Worm (Caenorhabditis elegans) whole organism, young adult: Measurements from ENCODE around the gene Y71H2B.8.
A peak's percentile ranks its signal among the peaks of the same experiment; 100 is the strongest.

Source experiments
- ama-1 ChIP-seq, 3 experiments: fragments of 150-350 bp in 1 of 3; sonication (generic microtip) in 2 of 3; optimal IDR thresholded peaks; 2 replicates each; lab custom pipeline; 2014 to 2018; ENCODE audit warnings: missing biosample characterization in 2 of 3, missing genetic modification characterization in 2 of 3, missing genetic modification reagents in 2 of 3
- egl-44 ChIP-seq: fragments of 200-800 bp; sonication (Bioruptor generic); IDR thresholded peaks from 2 replicates; pipeline ENCODE4 v1.3.6; 2022; ENCODE audit warnings: missing genetic modification reagents, missing genetic modification characterization, missing compliant biosample characterization
- sea-2 ChIP-seq: fragments of 200-800 bp; sonication (Bioruptor generic); IDR thresholded peaks from 2 replicates; pipeline ENCODE4 v1.3.6; 2022; ENCODE audit warnings: missing genetic modification characterization, missing compliant biosample characterization
- snpc-4 ChIP-seq, 5 experiments: fragments of 150-350 bp in 1 of 5; sonication (generic microtip) in 4 of 5; optimal IDR thresholded peaks; 2 replicates each; lab custom pipeline; 2014 to 2018; ENCODE audit warnings: missing genetic modification characterization in 5 of 5, missing biosample characterization in 3 of 5, antibody characterized with exemption in 2 of 5, mild to moderate bottlenecking in 2 of 5, missing compliant biosample characterization in 2 of 5, missing genotype in 2 of 5, moderate library complexity in 2 of 5, missing genetic modification reagents in 1 of 5

DNA sequence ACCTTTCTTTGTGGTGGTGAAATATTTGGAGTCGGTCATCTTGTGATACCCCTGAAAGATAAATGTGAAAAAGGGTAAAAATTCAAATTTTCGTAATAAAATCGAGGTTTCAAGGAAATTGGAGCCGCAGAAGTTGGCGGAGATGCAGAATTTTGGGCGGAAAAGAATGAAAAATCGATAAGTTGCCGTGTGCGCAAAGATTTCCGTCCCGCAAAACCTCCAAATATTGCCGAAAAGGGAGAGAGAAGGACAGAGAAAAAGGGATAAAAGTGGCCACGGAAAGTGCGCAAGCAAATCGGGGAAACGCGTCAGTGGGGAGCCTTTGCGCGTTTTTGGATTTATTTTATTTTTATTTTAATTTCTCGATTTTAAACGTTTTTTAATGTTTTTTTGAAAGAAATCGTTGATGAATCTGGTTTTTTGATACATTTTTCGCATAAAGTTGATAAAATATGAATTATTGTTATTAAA lies 17.9 kb downstream of the Y71H2B.8 start, which contains the start of gene apb-1:
- TF ChIP-seq egl-44 (GFP tag; lab: Robert Waterston, UW) = peak; percentile 47; the same call in 1 of the 2 replicates
- 0 out of 2 replicates have a peak, but pooled peaks have one; percentile 39 for TF ChIP-seq sea-2 (GFP tag; lab: Robert Waterston, UW)
- peak; percentile 11 for TF ChIP-seq snpc-4 (GFP tag; optimal IDR thresholded peaks at IDR 0.05; lab: Kevin White, UChicago)
- TF ChIP-seq snpc-4 (tag; optimal IDR thresholded peaks at IDR 0.05; lab: Kevin White, UChicago) = peak; percentile 58 to 79 (median 64)
- TF ChIP-seq ama-1 (optimal IDR thresholded peaks at IDR 0.05; lab: Kevin White, UChicago) = peak; percentile 20
- peak in 1 of 2 experiments; percentile 58 for TF ChIP-seq ama-1 (GFP tag; optimal IDR thresholded peaks at IDR 0.05; lab: Kevin White, UChicago)
